Worm (Caenorhabditis elegans): ENCODE measurements around the gene H35N09.2.
A peak's percentile ranks its signal among the peaks of the same experiment; 100 is the strongest.

Gene H35N09.2

DNA sequence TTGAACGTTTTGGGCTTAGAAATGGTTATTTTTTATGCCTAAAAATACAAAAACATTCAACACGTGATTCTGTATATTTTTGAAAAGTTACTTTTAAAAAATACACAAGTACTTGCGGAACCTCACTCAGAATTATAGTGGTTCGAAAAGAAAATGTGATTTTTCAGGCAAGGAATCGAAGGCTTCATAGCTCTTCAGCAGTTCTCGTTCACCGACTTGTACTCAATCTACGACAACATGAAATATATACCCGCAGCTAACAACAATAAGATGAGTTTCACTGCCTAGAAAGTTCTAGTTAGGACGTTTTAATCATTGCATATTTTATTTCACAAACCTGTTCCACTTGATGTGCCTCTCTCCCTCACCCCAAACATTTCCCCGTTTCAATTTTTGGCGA, 42.3 kb downstream of the H35N09.2 start:
- TF ChIP-seq tbx-2 (tag; optimal IDR thresholded peaks at IDR 0.05) (no peak), nhr-77 (tag; optimal IDR thresholded peaks at IDR 0.05) (no peak), lin-39 (tag; optimal IDR thresholded peaks at IDR 0.05) (no peak), ceh-16 (tag; optimal IDR thresholded peaks at IDR 0.05) (no peak), elt-3 (tag; optimal IDR thresholded peaks at IDR 0.05) (no peak)

DNA sequence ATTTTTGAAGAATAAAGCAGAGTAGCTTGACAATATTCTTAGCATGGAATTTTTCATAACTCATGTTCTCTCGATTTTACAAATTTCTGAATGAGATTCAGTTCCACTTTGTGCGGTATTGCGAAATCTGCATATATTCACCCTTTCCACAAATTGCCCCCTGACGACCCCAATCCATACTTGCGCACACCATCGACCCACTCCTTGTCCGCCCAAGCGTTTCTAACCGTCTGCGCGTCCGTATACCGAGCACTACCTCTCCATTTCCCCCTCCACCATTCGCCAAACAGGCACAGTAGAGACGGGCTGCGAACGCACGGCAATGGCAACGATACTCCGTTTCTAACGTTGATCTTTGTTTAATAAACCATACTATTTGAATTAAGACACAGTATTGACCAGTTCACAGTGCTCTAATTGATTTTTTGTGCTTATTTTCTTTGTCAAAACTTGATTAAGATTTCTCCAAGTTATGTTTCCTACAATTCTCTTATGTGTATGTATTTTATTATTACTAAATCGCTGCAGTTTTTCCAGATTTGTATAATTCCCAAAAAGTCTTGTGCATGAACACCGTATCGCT, 48.2 kb downstream of the H35N09.2 start, which contains the start of gene utx-1:
Gene utx-1 (plus strand): TSS at position 533 of the 583 bp plus-strand sequence.
- TF ChIP-seq nfya-1 (tag; optimal IDR thresholded peaks at IDR 0.05; ENCODE audit: insufficient read depth) (peak; percentile 64), fos-1 (tag; optimal IDR thresholded peaks at IDR 0.05) (no peak), ceh-82 (tag; optimal IDR thresholded peaks at IDR 0.05) (no peak), nhr-25 (tag; optimal IDR thresholded peaks at IDR 0.05) (peak; percentile 26), nhr-67 (tag; optimal IDR thresholded peaks at IDR 0.05) (no peak), lsy-12 (tag; optimal IDR thresholded peaks at IDR 0.05) (no peak), sea-2 (GFP tag; optimal IDR thresholded peaks at IDR 0.05) (peak; percentile 12), skn-1 (tag; optimal IDR thresholded peaks at IDR 0.05) (no peak), daf-12 (tag; optimal IDR thresholded peaks at IDR 0.05) (no peak), fkh-10 (GFP tag; optimal IDR thresholded peaks at IDR 0.05) (no peak), egl-27 (tag; optimal IDR thresholded peaks at IDR 0.05) (no peak), egl-5 (tag; optimal IDR thresholded peaks at IDR 0.05) (no peak), lin-39 (tag; optimal IDR thresholded peaks at IDR 0.05) (peak; percentile 68), hmg-11 (tag; optimal IDR thresholded peaks at IDR 0.05) (no peak), elt-2 (tag; optimal IDR thresholded peaks at IDR 0.05) (no peak), lin-15B (tag; optimal IDR thresholded peaks at IDR 0.05) (no peak), fkh-2 (tag; optimal IDR thresholded peaks at IDR 0.05) (no peak), tbx-2 (tag; optimal IDR thresholded peaks at IDR 0.05) (no peak), jun-1 (tag; optimal IDR thresholded peaks at IDR 0.05) (no peak), elt-3 (tag; optimal IDR thresholded peaks at IDR 0.05) (no peak), nhr-237 (tag; optimal IDR thresholded peaks at IDR 0.05) (no peak), nhr-28 (tag; optimal IDR thresholded peaks at IDR 0.05) (no peak), nhr-43 (tag; optimal IDR thresholded peaks at IDR 0.05; ENCODE audit: poor library complexity, severe bottlenecking) (no peak), mml-1 (tag; optimal IDR thresholded peaks at IDR 0.05) (no peak), nhr-76 (tag; optimal IDR thresholded peaks at IDR 0.05) (no peak), snpc-4 (tag; optimal IDR thresholded peaks at IDR 0.05) (no peak), nhr-23 (tag; optimal IDR thresholded peaks at IDR 0.05) (no peak), nhr-77 (tag; optimal IDR thresholded peaks at IDR 0.05) (no peak), ztf-4 (tag; optimal IDR thresholded peaks at IDR 0.05) (no peak), pha-4 (tag; optimal IDR thresholded peaks at IDR 0.05) (peak; percentile 1), zag-1 (tag; optimal IDR thresholded peaks at IDR 0.05) (no peak), ama-1 (optimal IDR thresholded peaks at IDR 0.05) (no peak), nhr-12 (tag; optimal IDR thresholded peaks at IDR 0.05) (no peak), elt-1 (tag; optimal IDR thresholded peaks at IDR 0.05) (no peak)

- no peak for TF ChIP-seq ama-1 (optimal IDR thresholded peaks at IDR 0.05)
- no peak for TF ChIP-seq lin-15B (tag; optimal IDR thresholded peaks at IDR 0.05)
- TF ChIP-seq nhr-25 (tag; optimal IDR thresholded peaks at IDR 0.05): peak; percentile 52
- peak; percentile 83 for TF ChIP-seq elt-1 (tag; optimal IDR thresholded peaks at IDR 0.05)
- no peak for TF ChIP-seq pqm-1 (tag; optimal IDR thresholded peaks at IDR 0.05)
These were observed 50.8 kb downstream of the H35N09.2 start for ce11 chrX:8554029-8554428.

Measured in whole organism, L3 larva.